Fruit fly (Drosophila melanogaster) whole organism, prepupa: ENCODE data around the gene CG32121.

Source experiments
- Gug ChIP-seq: fragments of 200-800 bp; sonication (Bioruptor generic); IDR thresholded peaks from 2 replicates; pipeline ENCODE4 v1.3.6; 2022; ENCODE audit warnings: missing biosample characterization, missing genetic modification characterization
- eg ChIP-seq: fragments of 200-800 bp; sonication (Bioruptor generic); IDR thresholded peaks from 3 replicates; pipeline ENCODE4 v1.3.6; 2022; ENCODE audit warnings: missing biosample characterization, missing genetic modification characterization

DNA sequence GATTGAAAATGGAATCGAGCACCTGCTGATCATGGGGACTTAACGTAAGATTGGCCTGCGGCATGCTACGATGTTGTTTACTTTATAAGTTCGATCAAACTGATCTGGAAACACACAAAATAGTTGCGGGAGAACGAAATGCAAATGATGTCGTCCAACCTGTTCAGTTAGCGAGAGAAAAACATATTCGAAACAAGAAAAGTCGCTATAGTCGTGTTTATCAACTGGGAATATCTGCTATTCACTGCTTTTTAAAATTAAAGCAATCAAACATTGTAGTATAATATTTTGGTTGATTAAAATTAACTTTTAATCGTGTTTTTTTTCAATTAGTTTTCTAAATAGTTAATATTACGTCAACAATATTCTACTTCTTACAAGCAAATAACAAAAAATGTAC is 4.4 kb upstream of the CG32121 start, which contains the start of gene CG14105:
- TF ChIP-seq Gug: no peak
- TF ChIP-seq eg: no peak
